Worm (Caenorhabditis elegans) whole organism, L3 larva: ENCODE results near the gene mig-10.

Source experiments
- ZK546.5 ChIP-seq: sonication (generic microtip); optimal IDR thresholded peaks from 2 replicates; lab custom pipeline; 2017; ENCODE audit warnings: missing biosample characterization, missing genetic modification characterization
- ama-1 ChIP-seq: fragments of 150-350 bp; optimal IDR thresholded peaks from 2 replicates; lab custom pipeline; 2018
- ceh-16 ChIP-seq: sonication (generic microtip); optimal IDR thresholded peaks from 2 replicates; lab custom pipeline; 2017; ENCODE audit warnings: missing biosample characterization, missing genetic modification characterization
- ceh-28 ChIP-seq: fragments of 150-350 bp; optimal IDR thresholded peaks from 2 replicates; lab custom pipeline; 2014; ENCODE audit warnings: missing biosample characterization, missing genetic modification reagents, missing genetic modification characterization
- ceh-82 ChIP-seq: fragments of 150-350 bp; optimal IDR thresholded peaks from 2 replicates; lab custom pipeline; 2014; ENCODE audit warnings: missing biosample characterization, missing genetic modification characterization
- daf-12 ChIP-seq: fragments of 150-350 bp; optimal IDR thresholded peaks from 2 replicates; lab custom pipeline; 2014; ENCODE audit warnings: missing biosample characterization, missing genetic modification reagents, missing genetic modification characterization
- egl-27 ChIP-seq: sonication (generic microtip); optimal IDR thresholded peaks from 4 replicates; lab custom pipeline; 2017; ENCODE audit warnings: missing biosample characterization, missing genetic modification reagents, missing genetic modification characterization
- egl-5 ChIP-seq: fragments of 150-350 bp; optimal IDR thresholded peaks from 2 replicates; lab custom pipeline; 2017; ENCODE audit warnings: missing biosample characterization, missing genetic modification reagents, missing genetic modification characterization, inconsistent platforms
- elt-1 ChIP-seq: fragments of 150-350 bp; optimal IDR thresholded peaks from 2 replicates; lab custom pipeline; 2014; ENCODE audit warnings: missing biosample characterization, missing genetic modification characterization
- elt-2 ChIP-seq: sonication (generic microtip); optimal IDR thresholded peaks from 2 replicates; lab custom pipeline; 2016; ENCODE audit warnings: missing genetic modification reagents, mild to moderate bottlenecking, missing genetic modification characterization, missing compliant biosample characterization
- eor-1 ChIP-seq, 2 experiments: fragments of 150-350 bp; optimal IDR thresholded peaks; 2 replicates each; lab custom pipeline; 2014 to 2018; ENCODE audit warnings: missing biosample characterization in 2 of 2, missing genetic modification characterization in 2 of 2
- fkh-10 ChIP-seq: sonication (generic microtip); optimal IDR thresholded peaks from 2 replicates; lab custom pipeline; 2017; ENCODE audit warnings: missing biosample characterization, missing genetic modification reagents, missing genetic modification characterization
- hmg-11 ChIP-seq: sonication (generic microtip); optimal IDR thresholded peaks from 2 replicates; lab custom pipeline; 2016; ENCODE audit warnings: missing genetic modification characterization, missing compliant biosample characterization
- jun-1 ChIP-seq: fragments of 150-350 bp; optimal IDR thresholded peaks from 2 replicates; lab custom pipeline; 2014; ENCODE audit warnings: missing biosample characterization, missing genetic modification reagents, missing genetic modification characterization
- lin-15B ChIP-seq: fragments of 150-350 bp; optimal IDR thresholded peaks from 2 replicates; lab custom pipeline; 2014; ENCODE audit warnings: missing biosample characterization, missing genetic modification characterization
- lin-39 ChIP-seq: fragments of 150-350 bp; optimal IDR thresholded peaks from 2 replicates; lab custom pipeline; 2018; ENCODE audit warnings: missing biosample characterization, missing genetic modification reagents, missing genetic modification characterization
- mdl-1 ChIP-seq: fragments of 150-350 bp; optimal IDR thresholded peaks from 2 replicates; lab custom pipeline; 2014; ENCODE audit warnings: missing biosample characterization, missing genetic modification characterization
- mml-1 ChIP-seq: fragments of 150-350 bp; sonication (generic microtip); optimal IDR thresholded peaks from 3 replicates; lab custom pipeline; 2014; ENCODE audit warnings: missing biosample characterization, missing genetic modification characterization
- nfya-1 ChIP-seq: sonication (generic microtip); optimal IDR thresholded peaks from 2 replicates; lab custom pipeline; 2017; ENCODE audit warnings: missing genetic modification characterization, mild to moderate bottlenecking, missing compliant biosample characterization, antibody characterized with exemption, moderate library complexity; ENCODE audit not compliant: insufficient read depth
- nhr-12 ChIP-seq: fragments of 150-350 bp; optimal IDR thresholded peaks from 2 replicates; lab custom pipeline; 2014; ENCODE audit warnings: missing biosample characterization, missing genetic modification characterization
- nhr-23 ChIP-seq: fragments of 150-350 bp; optimal IDR thresholded peaks from 2 replicates; lab custom pipeline; 2014; ENCODE audit warnings: missing biosample characterization, missing genetic modification reagents, missing genetic modification characterization
- nhr-237 ChIP-seq: fragments of 150-350 bp; optimal IDR thresholded peaks from 2 replicates; lab custom pipeline; 2014; ENCODE audit warnings: missing biosample characterization, missing genetic modification characterization
- nhr-28 ChIP-seq: fragments of 150-350 bp; optimal IDR thresholded peaks from 2 replicates; lab custom pipeline; 2014; ENCODE audit warnings: missing biosample characterization, missing genetic modification characterization
- nhr-67 ChIP-seq: fragments of 150-350 bp; optimal IDR thresholded peaks from 2 replicates; lab custom pipeline; 2014; ENCODE audit warnings: missing biosample characterization, missing genetic modification characterization
- pha-4 ChIP-seq: fragments of 150-350 bp; optimal IDR thresholded peaks from 2 replicates; lab custom pipeline; 2014; ENCODE audit warnings: missing biosample characterization, missing genetic modification reagents, missing genetic modification characterization
- pqm-1 ChIP-seq: fragments of 150-350 bp; optimal IDR thresholded peaks from 2 replicates; lab custom pipeline; 2017; ENCODE audit warnings: missing biosample characterization, missing genetic modification characterization, inconsistent platforms
- skn-1 ChIP-seq: fragments of 150-350 bp; optimal IDR thresholded peaks from 2 replicates; lab custom pipeline; 2014; ENCODE audit warnings: missing biosample characterization, missing genetic modification characterization
- unc-39 ChIP-seq: sonication (generic microtip); optimal IDR thresholded peaks from 4 replicates; lab custom pipeline; 2017; ENCODE audit warnings: missing biosample characterization, missing genetic modification characterization
- unc-62 ChIP-seq: fragments of 150-350 bp; sonication (generic microtip); optimal IDR thresholded peaks from 4 replicates; lab custom pipeline; 2014; ENCODE audit warnings: missing biosample characterization, missing genetic modification reagents, missing genetic modification characterization

mig-10 gene

DNA sequence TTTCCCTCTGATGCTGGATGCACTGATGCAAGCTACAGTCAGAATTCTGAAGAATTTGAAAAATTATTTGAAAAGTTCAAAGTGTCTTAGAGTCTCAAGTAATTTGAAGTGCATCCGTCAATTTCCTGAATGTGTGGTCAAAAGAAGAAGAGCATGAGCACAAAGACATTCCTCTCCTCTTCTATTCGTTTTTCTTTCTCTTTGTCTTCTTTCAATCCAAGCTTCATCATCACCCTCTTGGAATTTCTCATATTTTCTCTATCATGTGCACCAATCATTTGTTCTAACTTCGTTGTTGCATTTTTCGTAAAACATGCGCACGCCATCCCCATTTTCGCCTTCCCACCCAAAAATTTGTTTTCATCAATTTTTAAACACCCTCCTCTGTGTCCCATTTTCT, 7.1 kb downstream of the mig-10 start:
- TF ChIP-seq fkh-10 (peak; percentile 74), nhr-23 (tag; lab: Kevin White, UChicago) (no peak)

DNA sequence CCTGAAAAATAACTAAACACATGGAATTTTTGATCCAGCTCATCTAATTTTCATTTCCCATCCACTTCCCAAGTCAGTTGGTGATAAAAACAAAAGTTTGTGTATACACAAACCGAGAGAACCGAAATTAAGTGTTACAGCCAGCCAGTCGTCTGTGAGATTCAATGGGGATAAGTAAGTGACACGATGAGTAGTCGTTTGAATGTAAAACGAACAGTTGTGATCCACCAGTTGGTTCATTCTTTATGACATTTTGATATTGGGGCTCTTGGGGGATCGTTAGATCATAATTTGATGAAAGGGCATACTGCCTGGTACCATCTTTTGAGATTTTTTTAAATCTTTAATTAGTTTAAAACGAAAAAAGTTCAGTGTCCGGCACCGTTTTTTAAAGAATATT, 7.9 kb downstream of the mig-10 start:
- TF ChIP-seq egl-5 (tag; lab: Kevin White, UChicago) (peak; percentile 5), elt-1 (tag; lab: Kevin White, UChicago) (no peak)

DNA sequence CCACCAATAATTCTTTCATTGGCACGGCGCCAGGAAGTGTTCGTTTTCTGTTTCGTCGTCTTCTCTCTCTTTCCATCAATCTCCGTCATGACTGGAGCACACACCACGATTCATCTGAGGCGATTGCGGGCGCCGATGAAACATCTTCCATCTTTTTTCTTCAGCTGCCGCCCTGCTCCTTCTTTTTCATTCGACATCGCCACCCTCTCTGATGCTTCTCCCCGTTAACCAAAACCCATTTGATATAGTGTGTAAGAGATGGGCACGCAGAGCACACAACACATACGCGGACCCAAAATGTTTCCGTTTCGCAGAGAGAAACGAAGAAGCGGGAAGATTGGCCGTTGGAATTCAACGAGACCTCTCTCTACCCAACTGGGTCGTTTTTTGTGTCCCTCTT, 8.6 kb downstream of the mig-10 start:
- TF ChIP-seq eor-1 (tag; optimal IDR thresholded peaks at IDR 0.05; lab: Kevin White, UChicago) (no peak), nfya-1 (tag; lab: Kevin White, UChicago) (peak; percentile 59), hmg-11 (tag; lab: Kevin White, UChicago) (peak; percentile 18), lin-39 (tag; lab: Kevin White, UChicago) (peak; percentile 75)
- TF ChIP-seq, all 47 proteins: peak for 3

DNA sequence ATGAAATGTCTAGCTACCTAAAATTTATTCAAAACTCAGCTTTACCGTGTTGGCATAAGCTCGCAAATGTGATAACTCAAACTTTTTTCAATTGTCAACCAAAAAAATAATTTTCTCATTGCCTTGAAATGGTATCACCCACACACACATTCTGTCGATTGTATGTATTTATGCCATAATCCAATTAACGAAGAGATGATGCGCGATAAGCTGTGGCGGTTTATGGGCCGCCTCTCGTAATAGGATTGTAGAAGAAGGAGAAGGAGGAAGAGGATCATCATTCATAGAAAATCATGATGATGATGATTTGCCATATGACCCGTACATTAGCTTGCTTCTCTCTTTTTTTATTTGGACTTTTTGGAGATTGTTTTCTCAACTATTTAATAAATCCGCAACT, 10.3 kb downstream of the mig-10 start:
- TF ChIP-seq egl-5 (tag; lab: Kevin White, UChicago) (peak; percentile 39), mml-1 (no peak)

DNA sequence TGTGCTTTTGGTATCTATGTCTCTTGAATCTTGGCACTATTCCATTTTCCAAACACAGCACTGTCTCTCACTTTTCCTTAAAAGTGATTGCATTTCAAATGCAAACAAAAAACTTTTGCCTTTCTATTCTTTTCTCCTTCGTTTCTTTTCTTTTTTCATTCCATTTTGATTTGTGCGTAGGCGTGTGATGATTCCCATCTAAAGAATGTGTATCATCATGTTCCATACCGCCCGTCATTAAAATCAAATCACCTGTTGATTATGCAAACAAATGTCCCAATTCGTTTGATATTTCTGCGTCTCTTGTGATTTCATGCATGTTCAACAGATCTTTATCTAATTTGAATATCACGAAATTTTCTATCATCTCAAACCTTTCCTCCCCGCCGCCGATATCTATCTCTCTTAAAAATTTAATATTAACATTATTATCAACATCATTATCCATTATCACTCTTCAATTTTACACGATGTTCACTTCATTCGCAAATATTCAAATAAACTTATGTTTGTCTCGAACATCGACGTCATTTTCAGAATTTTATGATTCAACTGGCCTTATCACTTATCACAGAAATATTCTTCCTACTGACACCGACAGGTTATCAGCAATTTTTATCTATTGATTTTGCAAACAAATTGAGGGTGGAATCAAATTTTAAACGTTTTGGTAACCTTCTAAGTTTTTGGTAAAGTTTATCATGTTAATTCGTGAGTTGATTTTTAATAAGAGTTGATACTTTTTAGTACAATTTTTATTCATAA, 12.5 kb downstream of the mig-10 start:
- peak; percentile 90 for TF ChIP-seq pqm-1 (tag; lab: Kevin White, UChicago)
- peak; percentile 61 for TF ChIP-seq egl-5 (tag; lab: Kevin White, UChicago)
- no peak for TF ChIP-seq ZK546.5 (tag; lab: Kevin White, UChicago)
- peak; percentile 96 for TF ChIP-seq elt-2 (tag; lab: Kevin White, UChicago)
- TF ChIP-seq pha-4 (tag; lab: Kevin White, UChicago), result peak; percentile 46
- TF ChIP-seq ceh-28 (tag; lab: Kevin White, UChicago), result peak; percentile 24

DNA sequence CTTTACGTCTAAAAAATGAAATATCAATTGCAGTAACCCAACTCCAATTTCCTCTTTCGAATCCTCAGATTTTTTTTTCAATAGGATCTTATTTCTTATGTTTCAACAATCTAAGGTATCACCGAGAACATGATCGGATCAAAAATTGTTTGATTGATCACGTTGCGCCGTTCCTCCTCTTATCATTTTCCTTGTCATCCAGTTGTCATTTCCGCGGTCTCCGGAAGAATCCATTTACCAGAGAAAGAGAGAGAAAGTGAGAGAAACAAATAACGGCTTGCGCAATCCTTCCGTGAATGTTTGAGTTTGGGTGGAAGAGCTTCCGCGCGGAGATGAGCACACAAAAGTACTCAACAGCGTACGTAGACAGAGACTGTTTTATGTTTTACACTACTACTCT, 14.4 kb downstream of the mig-10 start:
- TF ChIP-seq elt-2 (tag; lab: Kevin White, UChicago) (peak; percentile 13), nhr-237 (tag; lab: Kevin White, UChicago) (no peak)

DNA sequence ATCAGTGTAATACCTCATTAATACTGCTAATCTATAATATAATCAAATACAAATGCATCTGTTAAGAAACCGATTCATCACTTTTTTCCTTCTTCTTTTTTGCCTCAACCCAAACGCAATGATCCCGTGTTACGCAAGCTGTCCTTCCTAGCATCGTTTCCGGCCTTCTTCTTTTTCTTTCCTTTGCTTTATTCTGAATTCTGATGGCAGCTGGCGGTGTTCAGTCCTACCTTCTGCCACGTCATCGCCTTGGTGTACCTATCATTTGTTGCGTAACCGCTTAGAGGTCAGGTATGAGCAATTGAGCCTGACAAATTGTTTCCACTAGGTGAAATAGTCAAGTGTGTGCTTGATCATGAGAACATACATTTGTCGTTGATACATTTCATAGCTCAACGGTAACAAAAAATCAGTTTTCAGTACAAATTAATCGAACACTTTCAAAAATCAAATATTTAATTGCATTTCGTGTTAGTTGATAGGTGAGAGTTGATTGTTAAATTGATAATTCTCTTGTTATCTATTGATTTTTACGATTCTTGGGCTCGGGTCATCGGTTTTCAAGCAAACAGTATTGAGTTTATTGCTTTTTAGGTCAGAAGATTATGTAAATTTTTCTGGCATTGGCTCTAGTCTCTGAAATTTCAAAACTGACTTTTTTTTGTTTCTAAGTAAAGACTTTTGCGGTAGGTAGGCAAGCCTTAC, 19.5 kb downstream of the mig-10 start:
- TF ChIP-seq ceh-82 (tag; lab: Kevin White, UChicago) (no peak), lin-39 (tag; lab: Kevin White, UChicago) (peak; percentile 20), elt-2 (tag; lab: Kevin White, UChicago) (peak; percentile 58)

DNA sequence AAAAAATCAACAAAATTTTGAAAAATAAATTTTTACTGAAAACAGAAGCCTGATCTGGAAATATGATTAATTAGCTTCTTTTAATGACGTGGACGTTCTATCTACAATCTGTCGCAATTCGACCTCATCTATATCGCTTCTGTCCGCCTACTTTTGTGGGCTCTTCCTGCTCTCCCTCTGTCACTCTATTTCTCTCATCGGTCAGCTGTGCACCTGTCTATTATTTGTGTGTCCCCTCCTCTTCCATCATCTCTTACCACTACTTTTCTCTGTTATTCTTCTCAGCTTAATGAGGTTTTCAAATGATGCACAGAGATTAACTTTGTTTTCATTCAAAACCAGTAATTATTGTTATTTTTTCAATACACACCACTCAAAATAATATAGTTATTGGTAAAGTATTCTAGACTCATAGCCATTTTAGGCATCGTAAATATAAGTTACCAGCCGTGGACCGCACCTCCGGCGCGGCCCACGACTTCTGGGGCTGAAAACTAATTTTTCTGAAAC, 20.2 kb downstream of the mig-10 start:
- TF ChIP-seq jun-1, result no peak
- TF ChIP-seq daf-12 (tag; lab: Kevin White, UChicago), result no peak
- TF ChIP-seq mdl-1, result no peak
- TF ChIP-seq pha-4 (tag; lab: Kevin White, UChicago), result no peak
- TF ChIP-seq skn-1 (tag; lab: Kevin White, UChicago), result no peak
- TF ChIP-seq nhr-28 (tag; lab: Kevin White, UChicago), result no peak
- TF ChIP-seq ceh-28 (tag; lab: Kevin White, UChicago), result no peak
- TF ChIP-seq nhr-67 (tag; lab: Kevin White, UChicago), result no peak
- no peak for TF ChIP-seq egl-27
- no peak for TF ChIP-seq unc-62 (GFP tag; lab: Kevin White, UChicago)
- no peak for TF ChIP-seq lin-15B (tag; lab: Kevin White, UChicago)
- no peak for TF ChIP-seq ama-1 (lab: Kevin White, UChicago)
- TF ChIP-seq unc-39 (tag; lab: Kevin White, UChicago), result no peak
- no peak for TF ChIP-seq egl-5 (tag; lab: Kevin White, UChicago)
- TF ChIP-seq mml-1, result no peak
- TF ChIP-seq ceh-16 (tag; lab: Kevin White, UChicago), result no peak
- no peak for TF ChIP-seq fkh-10
- no peak for TF ChIP-seq nhr-12 (tag; lab: Kevin White, UChicago)
- no peak for TF ChIP-seq nhr-23 (tag; lab: Kevin White, UChicago)
